Worm (Caenorhabditis elegans): ENCODE measurements around the gene clec-141.

- TF ChIP-seq lin-13 (tag; optimal IDR thresholded peaks at IDR 0.05), result no peak
- peak; percentile 8 for TF ChIP-seq nhr-237 (tag; optimal IDR thresholded peaks at IDR 0.05)
Measured at ce11 chrII:5399201-5399600, 8.2 kb downstream of the clec-141 start, which contains the start of gene mog-5.
